Worm (Caenorhabditis elegans) whole organism, late embryonic: ENCODE results near the gene mrps-22.

Experiments
- Y22D7AL.16 ChIP-seq: sonication (generic microtip); optimal IDR thresholded peaks from 2 replicates; lab custom pipeline; 2016; ENCODE audit warnings: missing genetic modification characterization, missing compliant biosample characterization
- ahr-1 ChIP-seq: sonication (generic microtip); optimal IDR thresholded peaks from 2 replicates; lab custom pipeline; 2016; ENCODE audit warnings: missing genetic modification characterization, missing compliant biosample characterization
- ceh-14 ChIP-seq: sonication (generic microtip); optimal IDR thresholded peaks from 2 replicates; lab custom pipeline; 2016; ENCODE audit warnings: missing genotype, missing genetic modification characterization, missing compliant biosample characterization
- ceh-48 ChIP-seq: sonication (generic microtip); optimal IDR thresholded peaks from 2 replicates; lab custom pipeline; 2016; ENCODE audit warnings: missing genetic modification characterization, inconsistent platforms, missing compliant biosample characterization
- gmeb-2 ChIP-seq: sonication (generic microtip); optimal IDR thresholded peaks from 2 replicates; lab custom pipeline; 2016; ENCODE audit warnings: missing genetic modification characterization, inconsistent platforms, missing compliant biosample characterization
- hlh-15 ChIP-seq: sonication (generic microtip); optimal IDR thresholded peaks from 2 replicates; lab custom pipeline; 2016; ENCODE audit warnings: missing genetic modification characterization, missing compliant biosample characterization
- lim-6 ChIP-seq: sonication (generic microtip); optimal IDR thresholded peaks from 2 replicates; lab custom pipeline; 2016; ENCODE audit warnings: missing genetic modification characterization, missing compliant biosample characterization
- nfya-1 ChIP-seq: sonication (generic microtip); optimal IDR thresholded peaks from 2 replicates; lab custom pipeline; 2017; ENCODE audit warnings: missing genetic modification characterization, mild to moderate bottlenecking, missing compliant biosample characterization, antibody characterized with exemption, moderate library complexity
- npax-4 ChIP-seq: sonication (generic microtip); optimal IDR thresholded peaks from 2 replicates; lab custom pipeline; 2016; ENCODE audit warnings: missing genetic modification characterization, missing compliant biosample characterization
- odd-2 ChIP-seq: sonication (generic microtip); optimal IDR thresholded peaks from 2 replicates; lab custom pipeline; 2017; ENCODE audit warnings: antibody characterized with exemption, mild to moderate bottlenecking, missing genetic modification characterization, missing compliant biosample characterization
- pax-1 ChIP-seq: fragments of 150-350 bp; optimal IDR thresholded peaks from 2 replicates; lab custom pipeline; 2014; ENCODE audit warnings: missing biosample characterization, missing genetic modification characterization
- rnt-1 ChIP-seq: sonication (generic microtip); optimal IDR thresholded peaks from 2 replicates; lab custom pipeline; 2016; ENCODE audit warnings: missing genetic modification characterization, missing compliant biosample characterization
- sox-4 ChIP-seq: sonication (generic microtip); optimal IDR thresholded peaks from 2 replicates; lab custom pipeline; 2017; ENCODE audit warnings: mild to moderate bottlenecking, missing genetic modification characterization, inconsistent platforms, missing compliant biosample characterization
- syd-9 ChIP-seq: sonication (generic microtip); optimal IDR thresholded peaks from 2 replicates; lab custom pipeline; 2016; ENCODE audit warnings: mild to moderate bottlenecking, missing genetic modification characterization, moderate library complexity, missing compliant biosample characterization
- tbx-2 ChIP-seq: sonication (generic microtip); optimal IDR thresholded peaks from 2 replicates; lab custom pipeline; 2016; ENCODE audit warnings: missing genetic modification characterization, missing compliant biosample characterization
- tbx-7 ChIP-seq: sonication (generic microtip); optimal IDR thresholded peaks from 2 replicates; lab custom pipeline; 2016; ENCODE audit warnings: missing genotype, missing genetic modification characterization, missing compliant biosample characterization

mrps-22 gene

DNA sequence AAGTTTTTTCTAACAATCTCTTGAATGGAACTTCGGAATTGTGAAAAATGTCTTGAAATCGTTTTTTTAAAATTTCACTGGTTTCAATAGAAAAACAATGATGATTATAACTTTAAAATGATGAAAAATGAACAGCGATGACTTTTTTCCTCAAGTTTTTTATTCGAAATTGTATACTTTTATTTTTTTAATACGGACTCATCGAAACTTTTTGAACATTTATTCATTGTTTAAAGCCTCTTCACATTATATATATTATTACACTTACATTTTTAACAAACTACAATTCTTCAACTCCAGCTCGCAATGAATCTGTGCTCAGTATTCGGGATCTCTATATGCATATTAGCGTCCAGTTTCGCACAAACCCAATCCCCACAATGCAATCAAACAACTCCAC is 45.5 kb downstream of the mrps-22 start, which contains the start of gene M28.8:
Gene M28.8 (plus strand): TSS at position 301 of the 400 bp plus-strand sequence.
- no peak for TF ChIP-seq ceh-48 (tag; lab: Kevin White, UChicago)
- TF ChIP-seq odd-2 (tag; lab: Kevin White, UChicago), result no peak
- no peak for TF ChIP-seq ceh-14 (tag; lab: Kevin White, UChicago)
- TF ChIP-seq hlh-15 (tag; lab: Kevin White, UChicago), result no peak

DNA sequence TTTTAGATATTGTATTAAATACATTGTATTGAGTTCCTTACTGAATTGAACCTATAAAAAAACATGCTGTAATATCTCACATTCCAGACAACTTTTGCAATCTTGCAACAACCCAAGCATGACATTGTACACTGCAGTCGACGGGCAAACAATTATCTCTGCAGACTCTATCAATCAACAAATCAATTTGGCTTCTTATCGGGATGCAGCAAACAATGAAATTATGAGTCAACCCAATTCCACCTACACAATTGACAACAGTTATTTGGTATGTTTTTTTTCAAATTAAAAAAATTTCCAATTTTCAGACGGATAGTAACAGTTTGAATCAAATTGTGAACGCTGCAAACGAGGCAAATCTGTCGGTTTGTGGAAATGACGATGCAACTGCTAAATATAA is 48.5 kb downstream of the mrps-22 start:
- TF ChIP-seq ahr-1 (no peak), nfya-1 (no peak), syd-9 (no peak), sox-4 (no peak), npax-4 (no peak), Y22D7AL.16 (tag; lab: Kevin White, UChicago) (no peak), tbx-7 (tag; lab: Kevin White, UChicago) (no peak), pax-1 (tag; lab: Kevin White, UChicago) (no peak), rnt-1 (no peak), lim-6 (tag; lab: Kevin White, UChicago) (no peak), tbx-2 (tag; lab: Kevin White, UChicago) (no peak), gmeb-2 (tag; lab: Kevin White, UChicago) (no peak)
